Fruit fly (Drosophila melanogaster) whole organism, embryonic: ENCODE measurements around the gene heph.

Source experiments
- Abd-B ChIP-seq: fragments of 200-800 bp; sonication (Bioruptor generic); optimal IDR thresholded peaks from 2 replicates; lab custom pipeline; 2018; ENCODE audit warnings: missing biosample characterization, mild to moderate bottlenecking, missing genetic modification characterization, moderate library complexity
- Atf6 ChIP-seq: fragments of 200-800 bp; sonication (Bioruptor generic); IDR thresholded peaks from 2 replicates; pipeline ENCODE4 v1.3.6; 2022; ENCODE audit warnings: missing biosample characterization, missing genetic modification characterization
- Bgb ChIP-seq: fragments of 200-800 bp; sonication (Bioruptor generic); IDR thresholded peaks from 2 replicates; pipeline ENCODE4 v1.3.6; 2022; ENCODE audit warnings: missing biosample characterization, missing genetic modification characterization; ENCODE audit not compliant: partially characterized antibody
- Bteb2 ChIP-seq: fragments of 200-800 bp; sonication (Bioruptor generic); optimal IDR thresholded peaks from 2 replicates; lab custom pipeline; 2016; ENCODE audit warnings: missing biosample characterization, missing genetic modification characterization
- CG10462 ChIP-seq: fragments of 200-800 bp; sonication (Bioruptor generic); optimal IDR thresholded peaks from 2 replicates; lab custom pipeline; 2016; ENCODE audit warnings: missing biosample characterization, missing genetic modification characterization
- CG10565 ChIP-seq: fragments of 200-800 bp; sonication (Bioruptor generic); optimal IDR thresholded peaks from 3 replicates; lab custom pipeline; 2016; ENCODE audit warnings: missing biosample characterization, mild to moderate bottlenecking, missing genetic modification characterization
- CG10654 ChIP-seq: fragments of 200-800 bp; sonication (Bioruptor generic); optimal IDR thresholded peaks from 2 replicates; lab custom pipeline; 2016; ENCODE audit warnings: missing biosample characterization, missing genetic modification characterization
- CG17359 ChIP-seq: fragments of 200-800 bp; sonication (Bioruptor generic); optimal IDR thresholded peaks from 3 replicates; lab custom pipeline; 2018; ENCODE audit warnings: missing biosample characterization, mild to moderate bottlenecking, missing genetic modification characterization, moderate library complexity
- CG17802 ChIP-seq: fragments of 200-800 bp; sonication (Bioruptor generic); optimal IDR thresholded peaks from 2 replicates; lab custom pipeline; 2018; ENCODE audit warnings: missing biosample characterization, mild to moderate bottlenecking, missing genetic modification characterization, moderate library complexity
- CG18262 ChIP-seq: fragments of 200-800 bp; optimal IDR thresholded peaks from 3 replicates; lab custom pipeline; 2019; ENCODE audit warnings: missing biosample characterization, mild to moderate bottlenecking, missing genetic modification characterization, moderate library complexity
- CG2202 ChIP-seq: fragments of 200-800 bp; sonication (Bioruptor generic); optimal IDR thresholded peaks from 2 replicates; lab custom pipeline; 2018; ENCODE audit warnings: missing biosample characterization, mild to moderate bottlenecking, missing genetic modification characterization
- CG31441 ChIP-seq: fragments of 200-800 bp; sonication (Bioruptor generic); IDR thresholded peaks from 2 replicates; pipeline ENCODE4 v1.3.6; 2022; ENCODE audit warnings: missing biosample characterization, missing genetic modification characterization
- CG3163 ChIP-seq: fragments of 200-800 bp; sonication (Bioruptor generic); optimal IDR thresholded peaks from 3 replicates; lab custom pipeline; 2016; ENCODE audit warnings: missing biosample characterization, missing genetic modification characterization
- CG33557 ChIP-seq: fragments of 200-800 bp; sonication (Bioruptor generic); optimal IDR thresholded peaks from 2 replicates; lab custom pipeline; 2019; ENCODE audit warnings: missing biosample characterization, mild to moderate bottlenecking, missing genetic modification characterization, moderate library complexity
- CG3995 ChIP-seq: fragments of 200-800 bp; sonication (Bioruptor generic); optimal IDR thresholded peaks from 3 replicates; lab custom pipeline; 2016; ENCODE audit warnings: missing biosample characterization, missing genetic modification characterization
- CG6689 ChIP-seq: fragments of 200-800 bp; sonication (Bioruptor generic); IDR thresholded peaks from 2 replicates; pipeline ENCODE4 v1.3.6; 2022; ENCODE audit warnings: missing biosample characterization, missing genetic modification characterization
- CG6791 ChIP-seq: fragments of 200-800 bp; sonication (Bioruptor generic); IDR thresholded peaks from 3 replicates; pipeline ENCODE4 v1.3.6; 2022; ENCODE audit warnings: missing biosample characterization, missing genetic modification characterization; ENCODE audit not compliant: partially characterized antibody
- CG7357 ChIP-seq: fragments of 200-800 bp; sonication (Bioruptor generic); IDR thresholded peaks from 3 replicates; pipeline ENCODE4 v1.3.6; 2022; ENCODE audit warnings: missing biosample characterization, missing genetic modification characterization
- CG8281 ChIP-seq: fragments of 200-800 bp; sonication (Bioruptor generic); optimal IDR thresholded peaks from 2 replicates; lab custom pipeline; 2018; ENCODE audit warnings: missing biosample characterization, mild to moderate bottlenecking, missing genetic modification characterization, moderate library complexity
- CG8765 ChIP-seq: fragments of 200-800 bp; sonication (Bioruptor generic); IDR thresholded peaks from 2 replicates; pipeline ENCODE4 v1.3.6; 2022; ENCODE audit warnings: missing biosample characterization, missing genetic modification characterization
- CG9876 ChIP-seq: fragments of 200-800 bp; sonication (Bioruptor generic); optimal IDR thresholded peaks from 2 replicates; lab custom pipeline; 2016; ENCODE audit warnings: missing biosample characterization, missing genetic modification characterization
- Dip2 ChIP-seq: fragments of 200-800 bp; sonication (Bioruptor generic); IDR thresholded peaks from 2 replicates; pipeline ENCODE4 v1.3.6; 2022; ENCODE audit warnings: missing biosample characterization, missing genetic modification characterization
- Ets65A ChIP-seq: fragments of 200-800 bp; sonication (Bioruptor generic); peaks from one replicate; lab custom pipeline; 2016; ENCODE audit warnings: missing biosample characterization, missing genetic modification characterization
- Hr3 ChIP-seq: fragments of 200-800 bp; sonication (Bioruptor generic); optimal IDR thresholded peaks from 3 replicates; lab custom pipeline; 2016; ENCODE audit warnings: missing biosample characterization, missing genetic modification characterization
- MTF-1 ChIP-seq: fragments of 200-800 bp; sonication (Bioruptor generic); optimal IDR thresholded peaks from 2 replicates; lab custom pipeline; 2018; ENCODE audit warnings: missing biosample characterization, mild to moderate bottlenecking, missing genetic modification characterization, borderline replicate concordance
- NC2α ChIP-seq: fragments of 200-800 bp; sonication (Bioruptor generic); optimal IDR thresholded peaks from 2 replicates; lab custom pipeline; 2016; ENCODE audit warnings: missing biosample characterization, missing genetic modification characterization
- NfI ChIP-seq: fragments of 200-800 bp; sonication (Bioruptor generic); optimal IDR thresholded peaks from 3 replicates; lab custom pipeline; 2018; ENCODE audit warnings: missing biosample characterization, mild to moderate bottlenecking, missing genetic modification characterization, moderate library complexity
- Poxn ChIP-seq: fragments of 200-800 bp; sonication (Bioruptor generic); IDR thresholded peaks from 2 replicates; pipeline ENCODE4 v1.3.6; 2022; ENCODE audit warnings: missing biosample characterization, missing genetic modification characterization
- Sox102F ChIP-seq: fragments of 200-800 bp; sonication (Bioruptor generic); optimal IDR thresholded peaks from 2 replicates; lab custom pipeline; 2018; ENCODE audit warnings: missing biosample characterization, mild to moderate bottlenecking, missing genetic modification characterization, moderate library complexity
- Sry-β ChIP-seq: fragments of 200-800 bp; sonication (Bioruptor generic); optimal IDR thresholded peaks from 2 replicates; lab custom pipeline; 2018; ENCODE audit warnings: missing biosample characterization, mild to moderate bottlenecking, missing genetic modification characterization, moderate library complexity
- Ssrp ChIP-seq: fragments of 200-800 bp; sonication (Bioruptor generic); optimal IDR thresholded peaks from 2 replicates; lab custom pipeline; 2018; ENCODE audit warnings: missing biosample characterization, mild to moderate bottlenecking, missing genetic modification characterization, moderate library complexity
- Stat92E ChIP-seq, 3 experiments: fragments of >200 bp in 2 of 3; fragments of 200-800 bp in 1 of 3; sonication (Bioruptor generic) in 1 of 3; optimal IDR thresholded peaks; 2 replicates each; lab custom pipeline; 2017 to 2019; ENCODE audit warnings: missing biosample characterization in 3 of 3, missing genetic modification characterization in 3 of 3, mild to moderate bottlenecking in 1 of 3, moderate library complexity in 1 of 3
- Tbp ChIP-seq: fragments of >200 bp; optimal IDR thresholded peaks from 2 replicates; lab custom pipeline; 2018; ENCODE audit warnings: missing biosample characterization, missing genetic modification characterization
- Vsx1 ChIP-seq: fragments of 200-800 bp; sonication (Bioruptor generic); optimal IDR thresholded peaks from 2 replicates; lab custom pipeline; 2017; ENCODE audit warnings: missing biosample characterization, mild to moderate bottlenecking, missing genetic modification characterization, missing genetic modification reagents
- bbx ChIP-seq: fragments of 200-800 bp; sonication (Bioruptor generic); IDR thresholded peaks from 2 replicates; pipeline ENCODE4 v1.3.6; 2022; ENCODE audit warnings: missing biosample characterization, missing genetic modification characterization; ENCODE audit not compliant: partially characterized antibody
- caup ChIP-seq: fragments of 200-800 bp; sonication (Bioruptor generic); optimal IDR thresholded peaks from 3 replicates; lab custom pipeline; 2017; ENCODE audit warnings: missing biosample characterization, mild to moderate bottlenecking, missing genetic modification characterization, moderate library complexity; ENCODE audit not compliant: severe bottlenecking
- cg ChIP-seq: fragments of 200-800 bp; sonication (Bioruptor generic); optimal IDR thresholded peaks from 3 replicates; lab custom pipeline; 2019; ENCODE audit warnings: missing biosample characterization, mild to moderate bottlenecking, missing genetic modification characterization, moderate library complexity
- chinmo ChIP-seq: fragments of 200-800 bp; sonication (Bioruptor generic); IDR thresholded peaks from 4 replicates; pipeline ENCODE4 v1.3.6; 2022; ENCODE audit warnings: missing biosample characterization, missing genetic modification characterization; ENCODE audit not compliant: partially characterized antibody
- dm ChIP-seq: fragments of 200-800 bp; sonication (Bioruptor generic); optimal IDR thresholded peaks from 3 replicates; lab custom pipeline; 2016; ENCODE audit warnings: missing biosample characterization, missing genetic modification characterization
- fu2 ChIP-seq: fragments of 200-800 bp; sonication (Bioruptor generic); optimal IDR thresholded peaks from 2 replicates; lab custom pipeline; 2016; ENCODE audit warnings: missing biosample characterization, missing genetic modification characterization
- her ChIP-seq: fragments of 200-800 bp; sonication (Bioruptor generic); optimal IDR thresholded peaks from 2 replicates; lab custom pipeline; 2016; ENCODE audit warnings: missing biosample characterization, missing genetic modification characterization
- rib ChIP-seq: fragments of 200-800 bp; sonication (Bioruptor generic); IDR thresholded peaks from 2 replicates; pipeline ENCODE4 v1.3.6; 2022; ENCODE audit warnings: missing biosample characterization, missing genetic modification characterization
- sc ChIP-seq, 3 experiments: fragments of >200 bp in 2 of 3; fragments of 200-800 bp in 1 of 3; sonication (Bioruptor generic) in 1 of 3; optimal IDR thresholded peaks; 2 replicates in 2 of 3; 3 replicates in 1 of 3; lab custom pipeline; 2017; ENCODE audit warnings: mild to moderate bottlenecking in 1 of 3, missing biosample characterization in 1 of 3, missing genetic modification characterization in 1 of 3, missing genetic modification reagents in 1 of 3
- stc ChIP-seq: fragments of 200-800 bp; sonication (Bioruptor generic); IDR thresholded peaks from 2 replicates; pipeline ENCODE4 v1.3.6; 2022; ENCODE audit warnings: missing biosample characterization, missing genetic modification characterization
- tin ChIP-seq: fragments of 200-800 bp; sonication (Bioruptor generic); optimal IDR thresholded peaks from 3 replicates; lab custom pipeline; 2016; ENCODE audit warnings: missing biosample characterization, missing genetic modification characterization
- trem ChIP-seq: fragments of 200-800 bp; optimal IDR thresholded peaks from 3 replicates; lab custom pipeline; 2019; ENCODE audit warnings: missing biosample characterization, mild to moderate bottlenecking, missing genetic modification characterization, moderate library complexity
- vnd ChIP-seq: fragments of 200-800 bp; sonication (Bioruptor generic); IDR thresholded peaks from 3 replicates; pipeline ENCODE4 v1.3.6; 2022; ENCODE audit warnings: missing biosample characterization, missing genetic modification characterization; ENCODE audit not compliant: partially characterized antibody
- wor ChIP-seq: fragments of 200-800 bp; sonication (Bioruptor generic); IDR thresholded peaks from 2 replicates; pipeline ENCODE4 v1.3.6; 2022; ENCODE audit warnings: missing biosample characterization, missing genetic modification characterization

heph gene

DNA sequence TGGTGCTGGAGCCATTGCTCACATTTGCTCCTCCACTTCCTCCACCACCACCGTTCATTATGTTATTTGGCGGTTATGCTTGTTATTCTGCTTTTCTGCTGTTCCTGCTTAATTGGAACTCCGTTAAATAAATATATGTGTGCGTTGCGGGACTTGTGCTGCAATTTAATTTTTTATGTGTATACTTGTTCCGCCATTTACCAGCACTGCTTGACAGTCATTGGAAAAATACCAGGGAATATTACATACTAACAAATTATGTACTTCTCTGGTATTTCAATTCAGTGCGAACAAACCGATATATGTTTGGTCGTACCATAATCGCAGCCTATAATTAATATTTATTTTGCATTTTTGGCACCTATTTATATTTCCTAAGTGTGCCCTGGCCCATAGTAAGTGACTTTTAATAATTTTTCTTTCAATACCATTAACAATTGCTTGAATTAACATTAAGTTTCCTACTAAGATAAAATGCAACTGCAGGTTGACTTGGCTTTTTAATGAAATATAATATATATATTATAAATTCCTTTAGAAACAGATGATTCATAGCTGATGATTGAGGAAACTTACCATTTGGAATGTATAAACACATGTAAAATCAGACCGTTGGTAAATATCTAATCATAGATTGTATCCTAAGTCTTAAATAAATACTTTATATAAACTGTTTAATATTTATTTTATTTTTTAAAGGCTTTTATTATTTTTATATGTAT lies 36.6 kb upstream of the heph start, which contains the start of the genes krz and mod (continued):
- TF ChIP-seq CG8765 (GFP tag; lab: Robert Waterston, UW) (no peak), NC2α (GFP tag; lab: Kevin White, UChicago) (peak; percentile 16), tin (GFP tag; lab: Kevin White, UChicago) (peak; percentile 11), trem (tag; lab: Kevin White, UChicago) (peak; percentile 28), CG7357 (GFP tag; lab: Robert Waterston, UW) (peak; percentile 84), Poxn (GFP tag; lab: Robert Waterston, UW) (no peak), cg (GFP tag; lab: Kevin White, UChicago) (no peak), wor (GFP tag; lab: Robert Waterston, UW) (no peak), Sry-β (GFP tag; lab: Kevin White, UChicago) (no peak), CG8281 (tag; lab: Kevin White, UChicago) (no peak), sc (optimal IDR thresholded peaks at IDR 0.05; lab: Kevin White, UChicago) (no peak), sc (GFP tag; optimal IDR thresholded peaks at IDR 0.05; lab: Kevin White, UChicago) (peak; percentile 2), CG17359 (tag; lab: Kevin White, UChicago) (no peak), NfI (GFP tag; lab: Kevin White, UChicago) (no peak), CG10565 (GFP tag; lab: Kevin White, UChicago) (no peak), her (no peak), Tbp (GFP tag; lab: Kevin White, UChicago) (no peak), fu2 (peak; percentile 13), CG6689 (no peak), Bteb2 (GFP tag; lab: Kevin White, UChicago) (no peak), Hr3 (GFP tag; lab: Kevin White, UChicago) (no peak), Sox102F (GFP tag; lab: Kevin White, UChicago) (no peak), Ets65A (GFP tag; lab: Kevin White, UChicago) (peak; percentile 65), CG3995 (GFP tag; lab: Kevin White, UChicago) (no peak), dm (GFP tag; lab: Kevin White, UChicago) (peak; percentile 40), Dip2 (no peak), MTF-1 (GFP tag; lab: Kevin White, UChicago) (no peak), CG17802 (tag; lab: Kevin White, UChicago) (peak; percentile 74), rib (no peak), CG31441 (GFP tag; lab: Robert Waterston, UW) (peak; percentile 23; the same call in 1 of the 2 replicates), bbx (GFP tag; lab: Robert Waterston, UW) (0 out of 2 replicates have a peak, but pooled peaks have one; percentile 13), Stat92E (GFP tag; optimal IDR thresholded peaks at IDR 0.05; lab: Kevin White, UChicago) (peak in 1 of 3 experiments; percentile 24), CG3163 (GFP tag; lab: Kevin White, UChicago) (no peak), Vsx1 (GFP tag; lab: Kevin White, UChicago) (no peak), CG10654 (GFP tag; lab: Kevin White, UChicago) (no peak), CG33557 (GFP tag; lab: Kevin White, UChicago) (peak; percentile 4), chinmo (0 out of 4 replicates have a peak, but pooled peaks have one; percentile 46), Bgb (GFP tag; lab: Robert Waterston, UW) (peak; percentile 51; the same call in 1 of the 2 replicates), CG9876 (GFP tag; lab: Kevin White, UChicago) (no peak), Ssrp (peak; percentile 48), Abd-B (GFP tag; lab: Kevin White, UChicago) (no peak), stc (GFP tag; lab: Robert Waterston, UW) (no peak), CG18262 (peak; percentile 28), Atf6 (GFP tag; lab: Robert Waterston, UW) (peak; percentile 59), CG10462 (GFP tag; lab: Kevin White, UChicago) (no peak), caup (GFP tag; lab: Kevin White, UChicago) (no peak), vnd (GFP tag; lab: Robert Waterston, UW) (no peak), CG2202 (tag; lab: Kevin White, UChicago) (no peak), CG6791 (GFP tag; lab: Robert Waterston, UW) (no peak)
